Fruit fly (Drosophila melanogaster): ENCODE results near the gene Ndc1.

Gene Ndc1

DNA sequence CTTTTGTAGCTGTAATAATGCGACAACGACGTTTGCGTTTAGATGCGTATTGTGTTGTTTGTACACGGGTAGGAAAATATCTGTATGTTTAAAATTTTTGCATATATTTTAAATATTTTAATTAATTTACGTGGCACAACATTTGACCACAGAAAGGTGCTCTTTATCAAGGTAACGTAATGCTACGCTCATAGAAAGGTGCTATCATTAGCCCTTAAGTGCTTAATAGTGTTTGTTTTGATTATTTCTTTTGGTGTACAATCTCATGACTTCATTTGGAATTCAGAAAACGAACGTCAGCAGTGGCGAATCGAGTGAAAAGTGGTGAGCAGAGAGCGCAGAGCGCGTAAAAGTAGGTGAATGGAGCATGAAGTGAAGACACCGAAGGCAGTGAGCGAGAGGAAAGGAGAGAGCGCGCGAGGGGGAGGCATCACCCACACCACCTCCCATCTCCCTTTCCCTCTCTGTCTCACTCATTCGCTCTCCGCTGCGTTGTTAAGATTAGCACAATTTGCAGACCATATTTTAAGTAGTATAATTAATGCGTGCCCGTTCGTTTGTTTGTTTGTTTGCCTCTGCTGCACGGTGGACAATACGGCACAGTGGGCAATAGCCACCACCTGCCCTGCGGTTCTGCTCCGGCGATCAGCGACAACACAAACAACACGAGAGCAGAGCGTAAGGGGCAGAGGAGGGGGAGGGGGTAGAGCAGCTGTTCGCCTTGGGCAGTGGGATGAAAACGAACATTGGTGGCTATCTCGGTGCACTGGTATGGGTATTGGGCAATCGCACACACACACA is 2.3 kb upstream of the Ndc1 start (continued):
- TF ChIP-seq phol (tag; optimal IDR thresholded peaks at IDR 0.05) (peak; percentile 48), CG10462 (GFP tag; optimal IDR thresholded peaks at IDR 0.05) (no peak), CG15601 (tag; optimal IDR thresholded peaks at IDR 0.05) (no peak), CG17361 (GFP tag; IDR thresholded peaks at IDR 0.05) (peak; percentile 59; the same call in 2 of the 3 replicates), NK7.1 (GFP tag; optimal IDR thresholded peaks at IDR 0.05) (no peak), Hmx (GFP tag; optimal IDR thresholded peaks at IDR 0.05) (no peak), CG6683 (GFP tag; optimal IDR thresholded peaks at IDR 0.05) (no peak), HHEX (GFP tag; optimal IDR thresholded peaks at IDR 0.05) (peak; percentile 32), prd (optimal IDR thresholded peaks at IDR 0.05) (no peak), prd (GFP tag; IDR thresholded peaks at IDR 0.05) (peak; percentile 32; the same call in 1 of the 3 replicates), CG6654 (GFP tag; optimal IDR thresholded peaks at IDR 0.05) (no peak), Lpt (GFP tag; optimal IDR thresholded peaks at IDR 0.05) (no peak), CG2202 (tag; optimal IDR thresholded peaks at IDR 0.05) (no peak), CG4360 (GFP tag; IDR thresholded peaks at IDR 0.05) (no peak), sima (GFP tag; optimal IDR thresholded peaks at IDR 0.05) (no peak), Hr51 (GFP tag; optimal IDR thresholded peaks at IDR 0.05) (peak in 1 of 2 experiments; percentile 59)

DNA sequence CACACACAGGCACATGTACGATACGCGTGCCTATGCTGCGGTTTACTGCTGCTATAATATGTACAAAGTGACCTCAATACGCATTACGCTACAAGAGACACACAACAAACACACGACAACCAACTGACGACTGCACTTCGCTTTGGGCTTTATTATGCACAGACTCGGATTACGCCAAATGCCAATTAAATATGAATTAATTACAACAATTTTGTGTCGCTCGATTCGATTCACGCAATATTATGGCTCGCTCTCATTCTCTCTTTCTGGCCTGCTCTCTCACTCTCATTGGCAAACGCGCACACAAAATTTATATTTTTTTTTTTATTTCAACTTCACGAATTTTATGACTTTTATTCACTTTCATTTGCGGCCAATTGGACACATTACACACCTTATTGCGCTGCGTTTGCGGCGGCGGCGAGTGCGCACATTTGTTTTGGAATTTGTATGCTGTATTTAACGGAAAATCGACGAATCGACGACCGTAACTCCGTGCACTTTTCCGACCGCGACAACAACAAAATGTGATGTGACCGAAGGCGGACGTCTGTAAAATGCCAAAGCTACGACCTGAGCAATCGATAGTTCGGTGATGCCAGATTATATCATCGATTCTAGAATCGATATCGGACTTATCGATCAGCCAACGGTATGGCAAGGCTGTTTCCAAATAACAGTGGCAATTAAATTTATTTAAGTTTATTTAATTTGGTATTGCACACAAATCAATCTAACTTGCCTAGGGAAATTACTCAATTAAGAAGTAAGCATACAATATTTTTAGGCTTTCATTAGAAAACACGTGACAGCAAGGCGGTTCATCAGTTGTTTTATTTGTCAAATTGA is 1.5 kb upstream of the Ndc1 start, which contains the start of the genes sba and CG31141:
sba (minus strand) TSS at position 472 of the 849 bp plus-strand sequence.
CG31141 (plus strand) TSS at position 799 of the 849 bp plus-strand sequence.
- peak; percentile 96 for TF ChIP-seq Bgb (GFP tag; IDR thresholded peaks at IDR 0.05; ENCODE audit: partially characterized antibody)
- TF ChIP-seq Deaf1 (tag; optimal IDR thresholded peaks at IDR 0.05), result peak; percentile 72
- TF ChIP-seq Med (GFP tag), result peak; percentile 74
- TF ChIP-seq phol (tag; optimal IDR thresholded peaks at IDR 0.05), result peak; percentile 15
- TF ChIP-seq Dip2 (GFP tag; IDR thresholded peaks at IDR 0.05), result no peak
- no peak for TF ChIP-seq abd-A (tag; optimal IDR thresholded peaks at IDR 0.05)
- TF ChIP-seq amos (GFP tag; IDR thresholded peaks at IDR 0.05; ENCODE audit: partially characterized antibody), result peak; percentile 94
- TF ChIP-seq unc-4 (GFP tag; IDR thresholded peaks at IDR 0.05; ENCODE audit: partially characterized antibody), result peak; percentile 86
- peak; percentile 55; the same call in 1 of the 2 replicates for TF ChIP-seq CG2129 (GFP tag; IDR thresholded peaks at IDR 0.05; ENCODE audit: partially characterized antibody)
- TF ChIP-seq CG18764 (GFP tag; optimal IDR thresholded peaks at IDR 0.05), result no peak
- peak; percentile 88 for TF ChIP-seq hb (GFP tag; IDR thresholded peaks at IDR 0.05; ENCODE audit: partially characterized antibody)
- TF ChIP-seq CG2120 (GFP tag; optimal IDR thresholded peaks at IDR 0.05), result peak; percentile 31
- peak; percentile 48 for TF ChIP-seq Fer1 (GFP tag; optimal IDR thresholded peaks at IDR 0.05)
- no peak for TF ChIP-seq CG34376 (GFP tag; optimal IDR thresholded peaks at IDR 0.05)
- peak; percentile 10 for TF ChIP-seq unpg (GFP tag; optimal IDR thresholded peaks at IDR 0.05)
- peak; percentile 51 for TF ChIP-seq CG17568 (GFP tag; optimal IDR thresholded peaks at IDR 0.05)
- no peak for TF ChIP-seq toy (GFP tag; IDR thresholded peaks at IDR 0.05)
- peak; percentile 68 for TF ChIP-seq sqz (GFP tag; optimal IDR thresholded peaks at IDR 0.05)
- TF ChIP-seq mirr (GFP tag; optimal IDR thresholded peaks at IDR 0.05), result peak; percentile 42
- no peak for TF ChIP-seq fru (optimal IDR thresholded peaks at IDR 0.05)
- TF ChIP-seq CTCF (GFP tag; optimal IDR thresholded peaks at IDR 0.05), result peak; percentile 37
- TF ChIP-seq CG4360 (GFP tag; IDR thresholded peaks at IDR 0.05), result peak; percentile 96
- no peak for TF ChIP-seq CG18599 (GFP tag; optimal IDR thresholded peaks at IDR 0.05)
- TF ChIP-seq Dref (GFP tag; IDR thresholded peaks at IDR 0.05), result peak; percentile 100
- no peak for TF ChIP-seq Six4 (GFP tag; optimal IDR thresholded peaks at IDR 0.05)
- no peak for TF ChIP-seq sug (tag; optimal IDR thresholded peaks at IDR 0.05)
- TF ChIP-seq CoRest (tag; optimal IDR thresholded peaks at IDR 0.05), result peak; percentile 59
- peak; percentile 73 for TF ChIP-seq gro (GFP tag; optimal IDR thresholded peaks at IDR 0.05)
- peak; percentile 81 for TF ChIP-seq CG14860 (GFP tag; IDR thresholded peaks at IDR 0.05; ENCODE audit: partially characterized antibody)
- peak; percentile 17 for TF ChIP-seq Hsf (GFP tag; optimal IDR thresholded peaks at IDR 0.05)
- TF ChIP-seq sd (tag; optimal IDR thresholded peaks at IDR 0.05), result peak; percentile 52
- peak; percentile 2 for TF ChIP-seq schlank (tag; optimal IDR thresholded peaks at IDR 0.05)
- TF ChIP-seq sob (GFP tag; IDR thresholded peaks at IDR 0.05), result peak; percentile 41; the same call in 1 of the 2 replicates
